Worm (Caenorhabditis elegans): ENCODE measurements around the gene srg-34.
A peak's percentile ranks its signal among the peaks of the same experiment; 100 is the strongest.

Gene srg-34

DNA sequence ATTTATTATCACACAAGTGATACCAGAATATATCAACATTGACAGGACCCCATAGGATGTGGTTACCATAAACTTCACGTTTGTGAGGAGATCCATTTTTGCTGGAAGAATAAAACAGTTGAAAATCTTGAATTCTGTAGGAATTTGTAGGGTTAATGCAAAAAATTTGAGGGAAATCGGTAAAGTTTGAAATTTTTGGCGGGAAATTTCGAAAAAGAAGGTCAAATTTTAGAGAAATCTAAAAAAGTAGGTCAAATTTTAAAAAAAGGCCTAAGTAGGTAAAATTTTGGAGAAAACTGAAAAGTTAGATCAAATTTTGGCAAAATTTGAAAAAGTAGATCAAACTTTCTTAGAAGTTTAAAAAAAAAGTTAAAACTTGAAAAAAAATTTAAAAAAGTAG is at the start of gene srg-34:
srg-34 (minus strand) TSS at position 101 of the 400 bp plus-strand sequence.
- TF ChIP-seq madf-2 (tag; optimal IDR thresholded peaks at IDR 0.05) (no peak), K09A11.1 (tag; optimal IDR thresholded peaks at IDR 0.05; ENCODE audit: insufficient read depth) (no peak), ceh-19 (GFP tag; optimal IDR thresholded peaks at IDR 0.05) (no peak), sox-4 (tag; optimal IDR thresholded peaks at IDR 0.05) (no peak), unc-3 (GFP tag; conservative IDR thresholded peaks at IDR 0.05) (no peak), unc-3 (tag; optimal IDR thresholded peaks at IDR 0.05) (no peak), ceh-30 (tag; optimal IDR thresholded peaks at IDR 0.05) (no peak), fkh-6 (tag; optimal IDR thresholded peaks at IDR 0.05) (no peak), ceh-9 (tag; optimal IDR thresholded peaks at IDR 0.05) (no peak), ceh-24 (tag; optimal IDR thresholded peaks at IDR 0.05) (no peak), gmeb-2 (tag; optimal IDR thresholded peaks at IDR 0.05) (no peak), tbx-7 (tag; optimal IDR thresholded peaks at IDR 0.05) (no peak), unc-55 (GFP tag; optimal IDR thresholded peaks at IDR 0.05) (no peak), ttx-3 (tag; optimal IDR thresholded peaks at IDR 0.05) (no peak), ref-2 (tag; optimal IDR thresholded peaks at IDR 0.05) (no peak), ceh-31 (tag; optimal IDR thresholded peaks at IDR 0.05) (no peak), fkh-10 (GFP tag; optimal IDR thresholded peaks at IDR 0.05) (no peak), F13H6.1 (tag; optimal IDR thresholded peaks at IDR 0.05) (no peak), tbx-2 (tag; optimal IDR thresholded peaks at IDR 0.05) (no peak), rnt-1 (tag; optimal IDR thresholded peaks at IDR 0.05) (no peak), hlh-8 (tag; optimal IDR thresholded peaks at IDR 0.05) (no peak)

DNA sequence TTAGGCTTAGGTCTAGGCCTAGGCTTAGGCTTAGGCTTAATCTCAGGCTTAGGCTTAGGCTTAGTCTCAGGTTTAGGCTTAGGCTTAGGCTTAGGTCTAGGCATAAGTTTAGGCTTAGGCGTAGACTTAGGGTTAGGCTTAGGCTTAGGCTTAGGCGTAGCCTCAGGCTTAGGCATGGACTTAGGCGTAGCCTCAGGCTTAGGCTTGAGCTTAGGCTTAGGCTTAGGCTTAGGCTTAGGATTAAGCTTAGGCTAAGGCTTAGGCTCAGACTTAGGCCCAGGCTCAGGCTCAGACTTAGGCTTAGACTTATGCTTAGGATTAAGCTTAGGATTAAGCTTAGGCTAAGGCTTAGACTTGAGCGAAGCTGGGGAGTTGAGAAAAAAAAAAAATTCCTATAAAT is 48.5 kb upstream of the srg-34 start:
- TF ChIP-seq ets-4 (tag; optimal IDR thresholded peaks at IDR 0.05) = no peak
- TF ChIP-seq dve-1 (tag; optimal IDR thresholded peaks at IDR 0.05) = peak; percentile 98

DNA sequence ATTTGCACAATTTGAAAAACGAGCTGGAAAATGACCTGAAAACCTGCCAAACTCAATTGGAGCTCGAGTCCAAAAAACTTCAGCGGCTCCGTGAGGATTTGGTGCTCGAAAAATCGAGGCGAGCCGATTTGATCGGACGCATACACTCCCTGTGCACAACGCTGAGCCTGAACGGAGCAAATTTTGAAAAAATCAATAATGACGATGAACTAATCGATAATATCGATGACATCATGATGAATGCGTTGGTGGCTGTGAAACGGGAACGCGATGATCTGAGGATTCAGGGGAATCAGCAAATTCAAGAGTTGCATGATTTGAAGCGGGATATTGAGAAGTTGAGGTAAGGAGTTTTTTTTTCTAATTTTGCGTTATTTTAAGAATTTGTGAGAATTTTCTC is 40.8 kb upstream of the srg-34 start:
- TF ChIP-seq nfya-1 (tag; optimal IDR thresholded peaks at IDR 0.05) (no peak), ceh-48 (tag; optimal IDR thresholded peaks at IDR 0.05) (no peak), ceh-24 (tag; optimal IDR thresholded peaks at IDR 0.05) (no peak), tbx-2 (tag; optimal IDR thresholded peaks at IDR 0.05) (no peak), ahr-1 (tag; optimal IDR thresholded peaks at IDR 0.05) (no peak), F13H6.1 (tag; optimal IDR thresholded peaks at IDR 0.05) (no peak), ttx-3 (tag; optimal IDR thresholded peaks at IDR 0.05) (no peak), che-1 (tag; optimal IDR thresholded peaks at IDR 0.05) (no peak), ceh-14 (tag; optimal IDR thresholded peaks at IDR 0.05) (no peak), lim-6 (tag; optimal IDR thresholded peaks at IDR 0.05) (no peak), fkh-10 (GFP tag; optimal IDR thresholded peaks at IDR 0.05) (no peak), odd-2 (tag; optimal IDR thresholded peaks at IDR 0.05) (no peak), pat-9 (tag; optimal IDR thresholded peaks at IDR 0.05) (no peak)

DNA sequence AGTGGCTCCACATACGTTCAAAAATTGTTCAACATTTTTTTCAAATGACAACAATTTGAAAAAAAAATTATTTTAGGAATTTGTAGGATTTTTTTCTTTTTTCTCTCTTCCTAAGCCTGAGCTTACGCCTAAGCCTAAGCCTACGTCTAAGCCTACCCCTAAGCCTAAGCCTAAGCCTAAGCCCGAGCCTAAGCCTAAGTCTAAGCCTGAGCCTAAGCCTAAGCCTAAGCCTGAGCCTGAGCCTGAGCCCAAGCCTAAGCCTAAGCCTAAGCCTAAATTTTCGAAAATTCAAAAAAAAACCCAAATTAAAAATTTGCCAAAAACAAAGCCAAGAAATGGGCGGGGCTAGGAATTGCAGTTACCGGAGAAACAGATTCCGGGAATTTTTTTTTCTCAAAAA is 33.1 kb upstream of the srg-34 start:
- TF ChIP-seq nfya-1 (tag; optimal IDR thresholded peaks at IDR 0.05) = no peak
- TF ChIP-seq dve-1 (tag; optimal IDR thresholded peaks at IDR 0.05) = peak; percentile 16

DNA sequence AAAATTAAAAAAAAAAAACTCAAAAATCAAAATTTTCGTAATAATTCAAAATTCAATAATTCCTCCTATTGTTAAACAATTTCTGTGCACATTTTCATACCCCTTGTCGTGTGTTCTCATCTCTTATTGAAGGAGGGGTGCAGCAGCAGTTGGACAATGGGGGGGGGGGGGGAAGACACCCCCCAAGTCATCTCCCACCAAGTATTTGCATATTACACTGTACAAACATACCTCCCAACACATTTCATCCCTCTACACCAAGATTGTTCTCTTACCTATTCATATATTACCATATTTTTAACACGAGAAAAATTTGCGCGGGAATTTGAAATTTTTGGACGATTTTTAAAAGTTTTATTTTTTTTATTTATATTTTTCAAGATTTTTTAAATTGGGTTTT is 31.6 kb upstream of the srg-34 start:
- TF ChIP-seq elt-2 (tag; optimal IDR thresholded peaks at IDR 0.05) (no peak), pha-2 (tag; optimal IDR thresholded peaks at IDR 0.05) (peak; percentile 79)

DNA sequence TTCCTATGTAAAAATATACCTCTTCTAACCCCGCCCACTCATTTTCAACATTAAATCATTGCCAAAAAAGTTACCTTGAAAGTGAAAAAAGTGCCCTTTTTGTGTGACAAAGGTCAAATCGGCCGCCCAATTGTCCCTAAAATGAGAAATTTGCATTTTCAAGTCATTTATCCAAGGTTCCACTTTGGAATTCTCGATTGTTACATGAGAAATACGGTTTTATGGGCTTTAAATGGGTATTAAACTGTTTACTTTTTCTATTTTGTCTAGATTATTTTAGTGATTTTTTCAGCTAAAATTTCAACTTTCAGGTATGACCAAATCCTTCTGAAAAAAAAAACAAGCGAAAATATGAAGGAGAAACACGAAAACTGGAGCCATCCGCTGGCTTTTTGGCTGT is 27.8 kb upstream of the srg-34 start, which contains the start of gene grdn-1:
grdn-1 (plus strand) TSS at position 301 of the 400 bp plus-strand sequence.
- no peak for TF ChIP-seq fkh-6 (tag; optimal IDR thresholded peaks at IDR 0.05)
- TF ChIP-seq ref-2 (tag; optimal IDR thresholded peaks at IDR 0.05) = no peak
